Worm (Caenorhabditis elegans) whole organism, L2 larva: ENCODE measurements around the gene F11A5.17.
A peak's percentile ranks its signal among the peaks of the same experiment; 100 is the strongest.

Experiments
- C34F6.9 ChIP-seq: fragments of 150-350 bp; optimal IDR thresholded peaks from 2 replicates; lab custom pipeline; 2014; ENCODE audit warnings: missing biosample characterization, missing genetic modification characterization
- F13H6.1 ChIP-seq: sonication (generic microtip); optimal IDR thresholded peaks from 2 replicates; lab custom pipeline; 2016; ENCODE audit warnings: missing genetic modification characterization, missing compliant biosample characterization
- Y55F3AM.14 ChIP-seq: fragments of 200-800 bp; sonication (Bioruptor generic); optimal IDR thresholded peaks from 2 replicates; lab custom pipeline; 2018; ENCODE audit warnings: mild to moderate bottlenecking, missing genetic modification characterization, missing compliant biosample characterization
- alr-1 ChIP-seq: fragments of 150-350 bp; optimal IDR thresholded peaks from 2 replicates; lab custom pipeline; 2014; ENCODE audit warnings: missing biosample characterization, missing genetic modification characterization
- aly-2 ChIP-seq: fragments of 150-350 bp; optimal IDR thresholded peaks from 2 replicates; lab custom pipeline; 2014; ENCODE audit warnings: missing biosample characterization, missing genetic modification characterization
- blmp-1 ChIP-seq: sonication (generic microtip); optimal IDR thresholded peaks from 2 replicates; lab custom pipeline; 2017; ENCODE audit warnings: missing genetic modification characterization, mild to moderate bottlenecking, missing compliant biosample characterization, antibody characterized with exemption, moderate library complexity; ENCODE audit not compliant: insufficient read depth
- ceh-16 ChIP-seq: fragments of 150-350 bp; optimal IDR thresholded peaks from 2 replicates; lab custom pipeline; 2014; ENCODE audit warnings: missing biosample characterization, missing genetic modification characterization
- ceh-82 ChIP-seq: fragments of 150-350 bp; optimal IDR thresholded peaks from 2 replicates; lab custom pipeline; 2014; ENCODE audit warnings: missing biosample characterization, missing genetic modification characterization
- crh-2 ChIP-seq: sonication (generic microtip); optimal IDR thresholded peaks from 2 replicates; lab custom pipeline; 2017; ENCODE audit warnings: missing biosample characterization, missing genetic modification characterization
- dmd-4 ChIP-seq: sonication (generic microtip); optimal IDR thresholded peaks from 2 replicates; lab custom pipeline; 2017; ENCODE audit warnings: missing biosample characterization, missing genetic modification characterization
- elt-1 ChIP-seq: fragments of 150-350 bp; optimal IDR thresholded peaks from 2 replicates; lab custom pipeline; 2014; ENCODE audit warnings: missing biosample characterization, missing genetic modification characterization
- elt-3 ChIP-seq: sonication (generic microtip); optimal IDR thresholded peaks from 2 replicates; lab custom pipeline; 2017; ENCODE audit warnings: missing biosample characterization, missing genetic modification characterization
- fos-1 ChIP-seq: fragments of 150-350 bp; optimal IDR thresholded peaks from 2 replicates; lab custom pipeline; 2014; ENCODE audit warnings: missing biosample characterization, missing genetic modification characterization
- gmeb-1 ChIP-seq: fragments of 150-350 bp; optimal IDR thresholded peaks from 2 replicates; lab custom pipeline; 2014; ENCODE audit warnings: missing biosample characterization, missing genetic modification characterization
- lsy-2 ChIP-seq, 2 experiments: fragments of 150-350 bp in 1 of 2; sonication (generic microtip) in 1 of 2; optimal IDR thresholded peaks; 2 replicates each; lab custom pipeline; 2014 to 2017; ENCODE audit warnings: missing biosample characterization in 2 of 2, missing genetic modification characterization in 2 of 2
- mab-5 ChIP-seq: fragments of 150-350 bp; optimal IDR thresholded peaks from 2 replicates; lab custom pipeline; 2014; ENCODE audit warnings: missing biosample characterization, missing genetic modification characterization
- mbf-1 ChIP-seq: sonication (generic microtip); optimal IDR thresholded peaks from 2 replicates; lab custom pipeline; 2017; ENCODE audit warnings: missing biosample characterization, missing genetic modification characterization
- nhr-12 ChIP-seq: fragments of 150-350 bp; optimal IDR thresholded peaks from 2 replicates; lab custom pipeline; 2014; ENCODE audit warnings: missing biosample characterization, missing genetic modification characterization
- nhr-21 ChIP-seq: fragments of 150-350 bp; optimal IDR thresholded peaks from 2 replicates; lab custom pipeline; 2014; ENCODE audit warnings: missing biosample characterization, missing genetic modification characterization
- nhr-23 ChIP-seq: fragments of 150-350 bp; optimal IDR thresholded peaks from 2 replicates; lab custom pipeline; 2014; ENCODE audit warnings: missing biosample characterization, missing genetic modification reagents, missing genetic modification characterization
- nhr-237 ChIP-seq: fragments of 150-350 bp; optimal IDR thresholded peaks from 2 replicates; lab custom pipeline; 2014; ENCODE audit warnings: missing biosample characterization, missing genetic modification characterization
- nhr-25 ChIP-seq: fragments of 150-350 bp; sonication (generic microtip); optimal IDR thresholded peaks from 3 replicates; lab custom pipeline; 2014; ENCODE audit warnings: missing biosample characterization, missing genetic modification characterization
- nhr-6 ChIP-seq: fragments of 150-350 bp; optimal IDR thresholded peaks from 2 replicates; lab custom pipeline; 2014; ENCODE audit warnings: missing biosample characterization, missing genetic modification characterization
- nhr-77 ChIP-seq: fragments of 150-350 bp; optimal IDR thresholded peaks from 2 replicates; lab custom pipeline; 2014; ENCODE audit warnings: missing biosample characterization, missing genetic modification characterization
- peb-1 ChIP-seq: fragments of 150-350 bp; optimal IDR thresholded peaks from 2 replicates; lab custom pipeline; 2014; ENCODE audit warnings: missing biosample characterization, missing genetic modification characterization
- skn-1 ChIP-seq: sonication (generic microtip); optimal IDR thresholded peaks from 2 replicates; lab custom pipeline; 2017; ENCODE audit warnings: missing biosample characterization, missing genetic modification characterization
- sma-3 ChIP-seq: sonication (generic microtip); optimal IDR thresholded peaks from 2 replicates; lab custom pipeline; 2016; ENCODE audit warnings: missing genetic modification reagents, missing genetic modification characterization, missing compliant biosample characterization
- sma-9 ChIP-seq, 2 experiments: fragments of 150-350 bp in 1 of 2; sonication (generic microtip) in 1 of 2; optimal IDR thresholded peaks; 2 replicates each; lab custom pipeline; 2014 to 2016; ENCODE audit warnings: missing genetic modification characterization in 2 of 2, mild to moderate bottlenecking in 1 of 2, missing biosample characterization in 1 of 2, missing compliant biosample characterization in 1 of 2, missing genetic modification reagents in 1 of 2, moderate library complexity in 1 of 2
- snpc-4 ChIP-seq: fragments of 150-350 bp; optimal IDR thresholded peaks from 2 replicates; lab custom pipeline; 2014; ENCODE audit warnings: missing biosample characterization, missing genetic modification characterization
- unc-39 ChIP-seq: fragments of 150-350 bp; optimal IDR thresholded peaks from 2 replicates; lab custom pipeline; 2014; ENCODE audit warnings: missing biosample characterization, missing genetic modification characterization
- unc-62 ChIP-seq: fragments of 150-350 bp; optimal IDR thresholded peaks from 2 replicates; lab custom pipeline; 2014; ENCODE audit warnings: missing biosample characterization, missing genetic modification reagents, missing genetic modification characterization
- zag-1 ChIP-seq: fragments of 150-350 bp; optimal IDR thresholded peaks from 2 replicates; lab custom pipeline; 2014; ENCODE audit warnings: missing biosample characterization, missing genetic modification characterization
- ztf-1 ChIP-seq: fragments of 200-800 bp; sonication (Bioruptor generic); conservative IDR thresholded peaks from 2 replicates; pipeline ENCODE4 v1.3.6; 2022; ENCODE audit warnings: missing genetic modification characterization, missing compliant biosample characterization
- ztf-11 ChIP-seq: sonication (generic microtip); optimal IDR thresholded peaks from 2 replicates; lab custom pipeline; 2017; ENCODE audit warnings: missing biosample characterization, missing genetic modification characterization

The F11A5.17 gene

ce11 chrV:16229896-16230295, 28.1 kb downstream of the F11A5.17 start, which contains the start of the genes F21H7.2 and F21H7.12:
TSS of gene F21H7.2 (minus strand) at chrV:16229996.
TSS of gene F21H7.12 (plus strand) at chrV:16230165.
- TF ChIP-seq dmd-4 (tag; lab: Kevin White, UChicago) = no peak
- TF ChIP-seq skn-1 = no peak
- no peak for TF ChIP-seq lsy-2 (tag; optimal IDR thresholded peaks at IDR 0.05; lab: Kevin White, UChicago)
- TF ChIP-seq crh-2 (tag; lab: Kevin White, UChicago) = no peak
- no peak for TF ChIP-seq mab-5 (tag; lab: Kevin White, UChicago)
- no peak for TF ChIP-seq ztf-11 (tag; lab: Kevin White, UChicago)
- TF ChIP-seq nhr-6 (tag; lab: Kevin White, UChicago) = no peak
- no peak for TF ChIP-seq alr-1 (tag; lab: Kevin White, UChicago)
- no peak for TF ChIP-seq sma-9 (GFP tag; optimal IDR thresholded peaks at IDR 0.05; lab: Kevin White, UChicago)
- no peak for TF ChIP-seq sma-9 (tag; optimal IDR thresholded peaks at IDR 0.05; lab: Kevin White, UChicago)
- no peak for TF ChIP-seq nhr-23
- TF ChIP-seq unc-39 (tag; lab: Kevin White, UChicago) = no peak
- TF ChIP-seq unc-62 (GFP tag; lab: Kevin White, UChicago) = no peak
- no peak for TF ChIP-seq fos-1 (tag; lab: Kevin White, UChicago)
- no peak for TF ChIP-seq nhr-25 (tag; lab: Kevin White, UChicago)
- no peak for TF ChIP-seq Y55F3AM.14 (GFP tag; lab: Kevin White, UChicago)
- no peak for TF ChIP-seq ceh-82 (tag; lab: Kevin White, UChicago)

ce11 chrV:16232180-16232579, 30.4 kb downstream of the F11A5.17 start, which contains the start of gene gst-22:
TSS of gene gst-22 (minus strand) at chrV:16232282.
- TF ChIP-seq fos-1 (tag; lab: Kevin White, UChicago) = peak; percentile 99
- no peak for TF ChIP-seq crh-2 (tag; lab: Kevin White, UChicago)
- TF ChIP-seq nhr-12 (tag; lab: Kevin White, UChicago) = no peak
- TF ChIP-seq zag-1 (tag; lab: Kevin White, UChicago) = no peak
- TF ChIP-seq sma-9 (GFP tag; optimal IDR thresholded peaks at IDR 0.05; lab: Kevin White, UChicago) = peak; percentile 56
- TF ChIP-seq sma-9 (tag; optimal IDR thresholded peaks at IDR 0.05; lab: Kevin White, UChicago) = no peak
- TF ChIP-seq skn-1 = peak; percentile 10
- TF ChIP-seq unc-62 (GFP tag; lab: Kevin White, UChicago) = no peak
- TF ChIP-seq ceh-16 (tag; lab: Kevin White, UChicago) = no peak
- TF ChIP-seq nhr-237 = no peak
- peak; percentile 5 for TF ChIP-seq gmeb-1 (tag; lab: Kevin White, UChicago)
- TF ChIP-seq nhr-77 (tag; lab: Kevin White, UChicago) = no peak
- TF ChIP-seq elt-1 (tag; lab: Kevin White, UChicago) = no peak

- TF ChIP-seq blmp-1 (tag; lab: Kevin White, UChicago) = no peak
- TF ChIP-seq fos-1 (tag; lab: Kevin White, UChicago) = no peak
- TF ChIP-seq gmeb-1 (tag; lab: Kevin White, UChicago) = no peak
- no peak for TF ChIP-seq aly-2 (tag; lab: Kevin White, UChicago)
- TF ChIP-seq sma-3 (GFP tag; lab: Kevin White, UChicago) = no peak
- no peak for TF ChIP-seq mab-5 (tag; lab: Kevin White, UChicago)
- TF ChIP-seq nhr-21 = no peak
- no peak for TF ChIP-seq snpc-4 (tag; lab: Kevin White, UChicago)
- TF ChIP-seq nhr-77 (tag; lab: Kevin White, UChicago) = no peak
- TF ChIP-seq elt-3 (tag; lab: Kevin White, UChicago) = no peak
- no peak for TF ChIP-seq dmd-4 (tag; lab: Kevin White, UChicago)
- no peak for TF ChIP-seq Y55F3AM.14 (GFP tag; lab: Kevin White, UChicago)
- TF ChIP-seq mbf-1 (tag; lab: Kevin White, UChicago) = no peak
- no peak for TF ChIP-seq peb-1 (tag; lab: Kevin White, UChicago)
- TF ChIP-seq C34F6.9 (tag; lab: Kevin White, UChicago) = no peak
These were observed 31.8 kb downstream of the F11A5.17 start, which contains the start of gene clec-233 for ce11 chrV:16233624-16234023. TSS of gene clec-233 (plus strand) at chrV:16233924.

- no peak for TF ChIP-seq blmp-1 (tag; lab: Kevin White, UChicago)
- TF ChIP-seq nhr-23 = no peak
- TF ChIP-seq elt-1 (tag; lab: Kevin White, UChicago) = no peak
- TF ChIP-seq F13H6.1 (tag; lab: Kevin White, UChicago) = no peak
- TF ChIP-seq ztf-11 (tag; lab: Kevin White, UChicago) = no peak
- no peak for TF ChIP-seq ztf-1 (GFP tag; lab: Robert Waterston, UW)
- no peak for TF ChIP-seq unc-39 (tag; lab: Kevin White, UChicago)
- no peak for TF ChIP-seq nhr-77 (tag; lab: Kevin White, UChicago)
These were observed 33.3 kb downstream of the F11A5.17 start, which contains the start of gene F21H7.3 for ce11 chrV:16235135-16235534. TSS of gene F21H7.3 (minus strand) at chrV:16235235.
